Fruit fly (Drosophila melanogaster) whole organism, wandering third instar larva: ENCODE measurements around the gene CG33770.

ENCODE experiments used
- Dfd ChIP-seq: fragments of >200 bp; optimal IDR thresholded peaks from 2 replicates; lab custom pipeline; 2017; ENCODE audit warnings: missing biosample characterization, missing genetic modification characterization
- Hnf4 ChIP-seq: fragments of 200-800 bp; sonication (Bioruptor generic); optimal IDR thresholded peaks from 2 replicates; lab custom pipeline; 2016; ENCODE audit warnings: missing biosample characterization, mild to moderate bottlenecking, missing genetic modification characterization
- Hr83 ChIP-seq: fragments of 200-300 bp; sonication (Bioruptor generic); optimal IDR thresholded peaks from 2 replicates; lab custom pipeline; 2016; ENCODE audit warnings: missing biosample characterization, mild to moderate bottlenecking, missing genetic modification characterization, moderate library complexity; ENCODE audit not compliant: poor library complexity, severe bottlenecking
- Mio ChIP-seq: sonication (Bioruptor generic); optimal IDR thresholded peaks from 2 replicates; lab custom pipeline; 2016; ENCODE audit warnings: missing biosample characterization, missing genetic modification characterization
- OdsH ChIP-seq: fragments of 200-800 bp; sonication (Bioruptor generic); optimal IDR thresholded peaks from 2 replicates; lab custom pipeline; 2016; ENCODE audit warnings: missing biosample characterization, mild to moderate bottlenecking, missing genetic modification characterization
- h ChIP-seq: fragments of 200-800 bp; sonication (Bioruptor generic); optimal IDR thresholded peaks from 3 replicates; lab custom pipeline; 2016; ENCODE audit warnings: missing biosample characterization, mild to moderate bottlenecking, missing genetic modification characterization
- lola ChIP-seq: fragments of >200 bp; optimal IDR thresholded peaks from 2 replicates; lab custom pipeline; 2017; ENCODE audit warnings: missing biosample characterization, missing genetic modification characterization
- pan ChIP-seq: fragments of >200 bp; optimal IDR thresholded peaks from 2 replicates; lab custom pipeline; 2017
- usp ChIP-seq: fragments of >200 bp; optimal IDR thresholded peaks from 2 replicates; lab custom pipeline; 2017; ENCODE audit warnings: missing biosample characterization, missing genetic modification characterization

- TF ChIP-seq Hnf4 (GFP tag; lab: Kevin White, UChicago): no peak
- no peak for TF ChIP-seq pan (lab: Kevin White, UChicago)
- no peak for TF ChIP-seq OdsH (GFP tag; lab: Kevin White, UChicago)
- TF ChIP-seq usp (GFP tag; lab: Kevin White, UChicago): no peak
- TF ChIP-seq Mio (GFP tag; lab: Kevin White, UChicago): no peak
- TF ChIP-seq h: no peak
- no peak for TF ChIP-seq Hr83 (GFP tag; lab: Kevin White, UChicago)
- no peak for TF ChIP-seq lola
- no peak for TF ChIP-seq Dfd (GFP tag; lab: Kevin White, UChicago)
Measured at dm6 chr3L:22671699-22672276, 23.3 kb downstream of the CG33770 start.
